Worm (Caenorhabditis elegans) whole organism, young adult: ENCODE results near the gene C24G6.8.

Source experiments
- B0035.1 ChIP-seq: sonication (generic microtip); optimal IDR thresholded peaks from 2 replicates; lab custom pipeline; 2016; ENCODE audit warnings: missing genetic modification characterization, mild to moderate bottlenecking, missing compliant biosample characterization, missing genotype, missing genetic modification reagents
- C06A6.2 ChIP-seq: fragments of 200-800 bp; sonication (Bioruptor generic); conservative IDR thresholded peaks from 2 replicates; pipeline ENCODE4 v1.3.6; 2022; ENCODE audit warnings: missing genetic modification characterization, missing compliant biosample characterization
- C17E4.6 ChIP-seq: fragments of 200-800 bp; sonication (Bioruptor generic); IDR thresholded peaks from 2 replicates; pipeline ENCODE4 v1.3.6; 2022; ENCODE audit warnings: missing genetic modification reagents, missing genetic modification characterization, missing compliant biosample characterization
- F10E7.11 ChIP-seq: sonication (generic microtip); optimal IDR thresholded peaks from 2 replicates; lab custom pipeline; 2017; ENCODE audit warnings: mild to moderate bottlenecking, missing genetic modification characterization, moderate library complexity, missing compliant biosample characterization
- F33H1.4 ChIP-seq: fragments of 200-800 bp; sonication (Bioruptor generic); IDR thresholded peaks from 2 replicates; pipeline ENCODE4 v1.3.6; 2022; ENCODE audit warnings: missing genetic modification reagents, missing genetic modification characterization, missing compliant biosample characterization
- F39B2.1 ChIP-seq: fragments of 200-800 bp; sonication (Bioruptor generic); IDR thresholded peaks from 2 replicates; pipeline ENCODE4 v1.3.6; 2022; ENCODE audit warnings: missing genetic modification reagents, missing genetic modification characterization, missing compliant biosample characterization
- F52B5.7 ChIP-seq: sonication (generic microtip); optimal IDR thresholded peaks from 2 replicates; lab custom pipeline; 2016; ENCODE audit warnings: mild to moderate bottlenecking, missing genetic modification characterization, missing compliant biosample characterization
- T07F8.4 ChIP-seq: sonication (generic microtip); optimal IDR thresholded peaks from 2 replicates; lab custom pipeline; 2016; ENCODE audit warnings: mild to moderate bottlenecking, missing genetic modification characterization, moderate library complexity, missing compliant biosample characterization
- T26A5.8 ChIP-seq: sonication (generic microtip); optimal IDR thresholded peaks from 2 replicates; lab custom pipeline; 2016; ENCODE audit warnings: missing genetic modification characterization, missing compliant biosample characterization
- Y56A3A.18 ChIP-seq: fragments of 200-800 bp; sonication (Bioruptor generic); IDR thresholded peaks from 2 replicates; pipeline ENCODE4 v1.3.6; 2022; ENCODE audit warnings: missing genetic modification reagents, missing genetic modification characterization, missing compliant biosample characterization
- Y79H2A.3 ChIP-seq: fragments of 200-800 bp; sonication (Bioruptor generic); conservative IDR thresholded peaks from 2 replicates; pipeline ENCODE4 v1.3.6; 2022; ENCODE audit warnings: missing genetic modification reagents, missing genetic modification characterization, missing compliant biosample characterization
- attf-6 ChIP-seq: fragments of 200-800 bp; sonication (Bioruptor generic); IDR thresholded peaks from 2 replicates; pipeline ENCODE4 v1.3.6; 2022; ENCODE audit warnings: missing genetic modification reagents, missing genetic modification characterization, missing compliant biosample characterization
- ceh-40 ChIP-seq: fragments of 200-800 bp; sonication (Bioruptor generic); IDR thresholded peaks from 2 replicates; pipeline ENCODE4 v1.3.6; 2022; ENCODE audit warnings: missing genetic modification characterization, missing compliant biosample characterization
- ceh-58 ChIP-seq: fragments of 200-800 bp; sonication (Bioruptor generic); IDR thresholded peaks from 2 replicates; pipeline ENCODE4 v1.3.6; 2022; ENCODE audit warnings: missing genetic modification characterization, missing compliant biosample characterization
- ceh-79 ChIP-seq: sonication (generic microtip); optimal IDR thresholded peaks from 2 replicates; lab custom pipeline; 2017; ENCODE audit warnings: mild to moderate bottlenecking, missing genetic modification characterization, missing compliant biosample characterization
- die-1 ChIP-seq: sonication (generic microtip); optimal IDR thresholded peaks from 2 replicates; lab custom pipeline; 2016; ENCODE audit warnings: missing genotype, mild to moderate bottlenecking, missing genetic modification characterization, missing compliant biosample characterization
- egrh-3 ChIP-seq: fragments of 200-800 bp; sonication (Bioruptor generic); IDR thresholded peaks from 2 replicates; pipeline ENCODE4 v1.3.6; 2022; ENCODE audit warnings: missing genetic modification reagents, missing genetic modification characterization, missing compliant biosample characterization
- ekl-4 ChIP-seq: fragments of 200-800 bp; sonication (Bioruptor generic); IDR thresholded peaks from 2 replicates; pipeline ENCODE4 v1.3.6; 2022; ENCODE audit warnings: missing genetic modification reagents, missing genetic modification characterization, missing compliant biosample characterization
- gei-17 ChIP-seq: fragments of 200-800 bp; sonication (Bioruptor generic); optimal IDR thresholded peaks from 2 replicates; lab custom pipeline; 2018; ENCODE audit warnings: mild to moderate bottlenecking, missing genetic modification characterization, missing compliant biosample characterization
- him-1 ChIP-seq: sonication (generic microtip); optimal IDR thresholded peaks from 2 replicates; lab custom pipeline; 2016; ENCODE audit warnings: missing genotype, missing genetic modification reagents, missing genetic modification characterization, missing compliant biosample characterization
- hlh-12 ChIP-seq: sonication (generic microtip); optimal IDR thresholded peaks from 2 replicates; lab custom pipeline; 2016; ENCODE audit warnings: missing genetic modification characterization, missing compliant biosample characterization
- hlh-26 ChIP-seq: fragments of 200-800 bp; sonication (Bioruptor generic); conservative IDR thresholded peaks from 2 replicates; pipeline ENCODE4 v1.3.6; 2022; ENCODE audit warnings: missing genetic modification reagents, missing genetic modification characterization, missing compliant biosample characterization
- lag-1 ChIP-seq: fragments of 200-800 bp; sonication (Bioruptor generic); IDR thresholded peaks from 2 replicates; pipeline ENCODE4 v1.3.6; 2022; ENCODE audit warnings: missing genetic modification reagents, missing genetic modification characterization, missing compliant biosample characterization
- let-526 ChIP-seq: fragments of 200-800 bp; sonication (Bioruptor generic); IDR thresholded peaks from 2 replicates; pipeline ENCODE4 v1.3.6; 2022; ENCODE audit warnings: missing genetic modification reagents, missing genetic modification characterization, missing compliant biosample characterization
- let-607 ChIP-seq, 2 experiments: fragments of 200-800 bp in 1 of 2; sonication (Bioruptor generic) in 1 of 2; sonication (generic microtip) in 1 of 2; optimal IDR thresholded peaks; 2 replicates each; lab custom pipeline; 2016 to 2018; ENCODE audit warnings: mild to moderate bottlenecking in 2 of 2, missing compliant biosample characterization in 2 of 2, missing genetic modification characterization in 2 of 2, moderate library complexity in 2 of 2, missing genotype in 1 of 2
- lin-26 ChIP-seq: fragments of 200-800 bp; sonication (Bioruptor generic); IDR thresholded peaks from 2 replicates; pipeline ENCODE4 v1.3.6; 2022; ENCODE audit warnings: missing genetic modification reagents, missing genetic modification characterization, missing compliant biosample characterization
- lin-40 ChIP-seq: sonication (generic microtip); optimal IDR thresholded peaks from 2 replicates; lab custom pipeline; 2016; ENCODE audit warnings: missing genetic modification characterization, mild to moderate bottlenecking, missing compliant biosample characterization, missing genotype, missing genetic modification reagents
- madf-10 ChIP-seq: sonication (generic microtip); optimal IDR thresholded peaks from 2 replicates; lab custom pipeline; 2016; ENCODE audit warnings: mild to moderate bottlenecking, missing genetic modification characterization, missing compliant biosample characterization
- madf-3 ChIP-seq: fragments of 200-800 bp; sonication (Bioruptor generic); IDR thresholded peaks from 2 replicates; pipeline ENCODE4 v1.3.6; 2022; ENCODE audit warnings: missing genetic modification reagents, missing genetic modification characterization, missing compliant biosample characterization
- madf-6 ChIP-seq: fragments of 200-800 bp; sonication (Bioruptor generic); IDR thresholded peaks from 2 replicates; pipeline ENCODE4 v1.3.6; 2022; ENCODE audit warnings: missing genetic modification reagents, missing genetic modification characterization, missing compliant biosample characterization
- mcd-1 ChIP-seq: fragments of 200-800 bp; sonication (Bioruptor generic); IDR thresholded peaks from 2 replicates; pipeline ENCODE4 v1.3.6; 2022; ENCODE audit warnings: missing genetic modification reagents, missing genetic modification characterization, missing compliant biosample characterization
- mes-4 ChIP-seq: sonication (generic microtip); optimal IDR thresholded peaks from 2 replicates; lab custom pipeline; 2016; ENCODE audit warnings: missing genotype, missing genetic modification characterization, missing compliant biosample characterization
- mxl-1 ChIP-seq: sonication (generic microtip); optimal IDR thresholded peaks from 2 replicates; lab custom pipeline; 2016; ENCODE audit warnings: missing genetic modification characterization, missing compliant biosample characterization
- nfyb-1 ChIP-seq: fragments of 200-800 bp; sonication (Bioruptor generic); IDR thresholded peaks from 2 replicates; pipeline ENCODE4 v1.3.6; 2022; ENCODE audit warnings: missing genetic modification reagents, missing genetic modification characterization, missing compliant biosample characterization
- nhr-120 ChIP-seq: fragments of 200-800 bp; sonication (Bioruptor generic); IDR thresholded peaks from 2 replicates; pipeline ENCODE4 v1.3.6; 2022; ENCODE audit warnings: missing genetic modification characterization, missing compliant biosample characterization
- nhr-27 ChIP-seq: fragments of 200-800 bp; sonication (Bioruptor generic); optimal IDR thresholded peaks from 2 replicates; lab custom pipeline; 2018; ENCODE audit warnings: mild to moderate bottlenecking, missing genetic modification characterization, moderate library complexity, missing compliant biosample characterization
- nhr-80 ChIP-seq: sonication (generic microtip); optimal IDR thresholded peaks from 2 replicates; lab custom pipeline; 2016; ENCODE audit warnings: missing genetic modification characterization, missing compliant biosample characterization
- pha-4 ChIP-seq: fragments of 150-350 bp; sonication (generic microtip); optimal IDR thresholded peaks from 2 replicates; lab custom pipeline; 2014; ENCODE audit warnings: missing biosample characterization, missing genetic modification reagents, missing genetic modification characterization
- rcor-1 ChIP-seq: fragments of 200-800 bp; sonication (Bioruptor generic); IDR thresholded peaks from 2 replicates; pipeline ENCODE4 v1.3.6; 2022; ENCODE audit warnings: missing genetic modification reagents, missing genetic modification characterization, missing compliant biosample characterization
- repo-1 ChIP-seq: sonication (generic microtip); optimal IDR thresholded peaks from 2 replicates; lab custom pipeline; 2017; ENCODE audit warnings: mild to moderate bottlenecking, missing genetic modification characterization, missing compliant biosample characterization
- rpc-1 ChIP-seq, 2 experiments: fragments of 150-350 bp in 1 of 2; sonication (generic microtip) in 1 of 2; optimal IDR thresholded peaks; 2 replicates each; lab custom pipeline; 2014 to 2018; ENCODE audit warnings: missing biosample characterization in 1 of 2, missing genetic modification characterization in 1 of 2, missing genetic modification reagents in 1 of 2, missing genotype in 1 of 2
- sdz-38 ChIP-seq: sonication (generic microtip); optimal IDR thresholded peaks from 2 replicates; lab custom pipeline; 2016; ENCODE audit warnings: missing genotype, missing genetic modification characterization, missing compliant biosample characterization
- snpc-4 ChIP-seq, 5 experiments: fragments of 150-350 bp in 1 of 5; sonication (generic microtip) in 4 of 5; optimal IDR thresholded peaks; 2 replicates each; lab custom pipeline; 2014 to 2018; ENCODE audit warnings: missing genetic modification characterization in 5 of 5, missing biosample characterization in 3 of 5, antibody characterized with exemption in 2 of 5, mild to moderate bottlenecking in 2 of 5, missing compliant biosample characterization in 2 of 5, missing genotype in 2 of 5, moderate library complexity in 2 of 5, missing genetic modification reagents in 1 of 5
- tbp1 ChIP-seq: fragments of 200-800 bp; sonication (Bioruptor generic); optimal IDR thresholded peaks from 2 replicates; lab custom pipeline; 2018; ENCODE audit warnings: mild to moderate bottlenecking, missing genetic modification characterization, missing compliant biosample characterization
- tbx-9 ChIP-seq: sonication (generic microtip); optimal IDR thresholded peaks from 2 replicates; lab custom pipeline; 2016; ENCODE audit warnings: borderline replicate concordance, missing genetic modification characterization, inconsistent platforms, missing compliant biosample characterization
- xnd-1 ChIP-seq: sonication (generic microtip); optimal IDR thresholded peaks from 2 replicates; lab custom pipeline; 2016; ENCODE audit warnings: missing genotype, missing genetic modification reagents, missing genetic modification characterization, missing compliant biosample characterization
- ztf-25 ChIP-seq: fragments of 200-800 bp; sonication (Bioruptor generic); IDR thresholded peaks from 2 replicates; pipeline ENCODE4 v1.3.6; 2022; ENCODE audit warnings: missing genetic modification reagents, missing genetic modification characterization, missing compliant biosample characterization
- ztf-6 ChIP-seq: fragments of 200-800 bp; sonication (Bioruptor generic); IDR thresholded peaks from 2 replicates; pipeline ENCODE4 v1.3.6; 2022; ENCODE audit warnings: missing genetic modification reagents, missing genetic modification characterization, missing compliant biosample characterization

C24G6.8 gene

ce11 chrV:5502701-5503100, 33.0 kb downstream of the C24G6.8 start (continued):
- no peak for TF ChIP-seq sdz-38 (tag; lab: Kevin White, UChicago)
- TF ChIP-seq tbx-9 (tag; lab: Kevin White, UChicago) = no peak
- no peak for TF ChIP-seq gei-17 (GFP tag; lab: Kevin White, UChicago)
- peak; percentile 46; the same call in 1 of the 2 replicates for TF ChIP-seq lin-26
- no peak for TF ChIP-seq F10E7.11 (tag; lab: Kevin White, UChicago)
- no peak for TF ChIP-seq hlh-12
- peak; percentile 40; the same call in 1 of the 2 replicates for TF ChIP-seq attf-6
- no peak for TF ChIP-seq die-1
- TF ChIP-seq ekl-4 (GFP tag; lab: Robert Waterston, UW) = peak; percentile 54
- no peak for TF ChIP-seq C17E4.6 (GFP tag; lab: Robert Waterston, UW)
- 0 out of 2 replicates have a peak, but pooled peaks have one; percentile 16 for TF ChIP-seq F33H1.4 (GFP tag; lab: Robert Waterston, UW)
- TF ChIP-seq madf-3 = peak; percentile 55; the same call in 1 of the 2 replicates
- TF ChIP-seq T07F8.4 (tag; lab: Kevin White, UChicago) = no peak
- TF ChIP-seq ztf-6 (GFP tag; lab: Robert Waterston, UW) = no peak
- TF ChIP-seq ceh-79 = peak; percentile 29
- no peak for TF ChIP-seq egrh-3
- TF ChIP-seq rcor-1 (GFP tag; lab: Robert Waterston, UW) = no peak
- 0 out of 2 replicates have a peak, but pooled peaks have one; percentile 4 for TF ChIP-seq mcd-1
- 0 out of 2 replicates have a peak, but pooled peaks have one; percentile 10 for TF ChIP-seq Y79H2A.3 (GFP tag; lab: Robert Waterston, UW)
- TF ChIP-seq lin-40 (tag; lab: Kevin White, UChicago) = no peak
- TF ChIP-seq C06A6.2 (GFP tag; lab: Robert Waterston, UW) = no peak
- TF ChIP-seq let-526 (GFP tag; lab: Robert Waterston, UW) = no peak
- TF ChIP-seq nfyb-1 (GFP tag; lab: Robert Waterston, UW) = no peak
- TF ChIP-seq B0035.1 (tag; lab: Kevin White, UChicago) = no peak
- peak; percentile 36; the same call in 1 of the 2 replicates for TF ChIP-seq Y56A3A.18 (GFP tag; lab: Robert Waterston, UW)
- TF ChIP-seq repo-1 (tag; lab: Kevin White, UChicago) = peak; percentile 22
- TF ChIP-seq him-1 (tag; lab: Kevin White, UChicago) = no peak
- TF ChIP-seq madf-10 (tag; lab: Kevin White, UChicago) = no peak
- TF ChIP-seq T26A5.8 (tag; lab: Kevin White, UChicago) = no peak
- TF ChIP-seq snpc-4 (GFP tag; optimal IDR thresholded peaks at IDR 0.05; lab: Kevin White, UChicago) = no peak
- TF ChIP-seq snpc-4 (tag; optimal IDR thresholded peaks at IDR 0.05; lab: Kevin White, UChicago) = peak in 1 of 4 experiments; percentile 15
- TF ChIP-seq lag-1 (GFP tag; lab: Robert Waterston, UW) = no peak
- TF ChIP-seq tbp1 (GFP tag; lab: Kevin White, UChicago) = peak; percentile 13
- no peak for TF ChIP-seq ceh-40 (GFP tag; lab: Robert Waterston, UW)
- TF ChIP-seq ceh-58 = no peak
- TF ChIP-seq madf-6 (GFP tag; lab: Robert Waterston, UW) = peak; percentile 43; the same call in 1 of the 2 replicates
- no peak for TF ChIP-seq nhr-80 (tag; lab: Kevin White, UChicago)
- TF ChIP-seq ztf-25 (GFP tag; lab: Robert Waterston, UW) = no peak
- TF ChIP-seq nhr-120 = no peak
- no peak for TF ChIP-seq xnd-1 (tag; lab: Kevin White, UChicago)
- TF ChIP-seq F52B5.7 (tag; lab: Kevin White, UChicago) = no peak
- no peak for TF ChIP-seq hlh-26 (GFP tag; lab: Robert Waterston, UW)
- no peak for TF ChIP-seq rpc-1 (optimal IDR thresholded peaks at IDR 0.05; lab: Kevin White, UChicago)
- TF ChIP-seq rpc-1 (tag; optimal IDR thresholded peaks at IDR 0.05; lab: Kevin White, UChicago) = no peak
- no peak for TF ChIP-seq nhr-27 (tag; lab: Kevin White, UChicago)
- no peak for TF ChIP-seq mxl-1 (tag; lab: Kevin White, UChicago)
- TF ChIP-seq F39B2.1 (GFP tag; lab: Robert Waterston, UW) = 0 out of 2 replicates have a peak, but pooled peaks have one; percentile 14
- no peak for TF ChIP-seq pha-4 (tag; lab: Kevin White, UChicago)
- no peak for TF ChIP-seq mes-4
- TF ChIP-seq let-607 (tag; optimal IDR thresholded peaks at IDR 0.05; lab: Kevin White, UChicago) = peak in 1 of 2 experiments; percentile 28
